Fruit fly (Drosophila melanogaster) whole organism, embryonic: ENCODE data around the gene Cnot4.

Experiments
- Bdp1 ChIP-seq: fragments of 200-800 bp; sonication (Bioruptor generic); optimal IDR thresholded peaks from 3 replicates; lab custom pipeline; 2016; ENCODE audit warnings: missing biosample characterization, missing genetic modification characterization
- BtbVII ChIP-seq: fragments of 200-800 bp; sonication (Bioruptor generic); optimal IDR thresholded peaks from 3 replicates; lab custom pipeline; 2017; ENCODE audit warnings: missing biosample characterization, mild to moderate bottlenecking, missing genetic modification characterization
- CG10321 ChIP-seq: fragments of 200-800 bp; sonication (Bioruptor generic); IDR thresholded peaks from 2 replicates; pipeline ENCODE4 v1.3.6; 2022; ENCODE audit warnings: missing biosample characterization, missing genetic modification characterization
- CG10979 ChIP-seq: fragments of 200-800 bp; sonication (Bioruptor generic); optimal IDR thresholded peaks from 2 replicates; lab custom pipeline; 2018; ENCODE audit warnings: missing biosample characterization, mild to moderate bottlenecking, missing genetic modification characterization, moderate library complexity
- CG11723 ChIP-seq: fragments of 200-800 bp; sonication (Bioruptor generic); optimal IDR thresholded peaks from 2 replicates; lab custom pipeline; 2017; ENCODE audit warnings: missing biosample characterization, mild to moderate bottlenecking, missing genetic modification characterization
- CG12155 ChIP-seq: fragments of 200-800 bp; sonication (Bioruptor generic); optimal IDR thresholded peaks from 3 replicates; lab custom pipeline; 2016; ENCODE audit warnings: missing biosample characterization, missing genetic modification characterization
- CG13296 ChIP-seq: fragments of 200-800 bp; sonication (Bioruptor generic); optimal IDR thresholded peaks from 3 replicates; lab custom pipeline; 2018; ENCODE audit warnings: missing biosample characterization, mild to moderate bottlenecking, missing genetic modification characterization
- CG13894 ChIP-seq: fragments of 200-800 bp; sonication (Bioruptor generic); optimal IDR thresholded peaks from 3 replicates; lab custom pipeline; 2018; ENCODE audit warnings: missing biosample characterization, mild to moderate bottlenecking, missing genetic modification characterization, moderate library complexity
- CG14860 ChIP-seq: fragments of 200-800 bp; sonication (Bioruptor generic); IDR thresholded peaks from 3 replicates; pipeline ENCODE4 v1.3.6; 2022; ENCODE audit warnings: missing biosample characterization, missing genetic modification characterization; ENCODE audit not compliant: partially characterized antibody
- CG1792 ChIP-seq: fragments of 200-800 bp; sonication (Bioruptor generic); optimal IDR thresholded peaks from 2 replicates; lab custom pipeline; 2016; ENCODE audit warnings: missing biosample characterization, missing genetic modification characterization
- CG2120 ChIP-seq: fragments of 200-800 bp; sonication (Bioruptor generic); optimal IDR thresholded peaks from 3 replicates; lab custom pipeline; 2016; ENCODE audit warnings: missing biosample characterization, missing genetic modification characterization
- CG33557 ChIP-seq: fragments of 200-800 bp; sonication (Bioruptor generic); optimal IDR thresholded peaks from 2 replicates; lab custom pipeline; 2019; ENCODE audit warnings: missing biosample characterization, mild to moderate bottlenecking, missing genetic modification characterization, moderate library complexity
- CG34422 ChIP-seq: fragments of 200-800 bp; sonication (Bioruptor generic); IDR thresholded peaks from 3 replicates; pipeline ENCODE4 v1.3.6; 2022; ENCODE audit warnings: missing biosample characterization, missing genetic modification characterization
- CG4424 ChIP-seq: fragments of 200-800 bp; sonication (Bioruptor generic); optimal IDR thresholded peaks from 3 replicates; lab custom pipeline; 2016; ENCODE audit warnings: missing biosample characterization, missing genetic modification characterization
- CG5180 ChIP-seq: fragments of 200-800 bp; sonication (Bioruptor generic); optimal IDR thresholded peaks from 3 replicates; lab custom pipeline; 2017; ENCODE audit warnings: missing biosample characterization, missing genetic modification characterization, mild to moderate bottlenecking, moderate library complexity, missing genetic modification reagents
- CG7372 ChIP-seq: fragments of 200-800 bp; sonication (Bioruptor generic); IDR thresholded peaks from 2 replicates; pipeline ENCODE4 v1.3.6; 2022; ENCODE audit warnings: missing biosample characterization, missing genetic modification characterization
- CG8359 ChIP-seq: fragments of 200-800 bp; sonication (Bioruptor generic); optimal IDR thresholded peaks from 2 replicates; lab custom pipeline; 2017; ENCODE audit warnings: missing biosample characterization, mild to moderate bottlenecking, missing genetic modification characterization, borderline replicate concordance
- CHES-1-like ChIP-seq: fragments of 200-800 bp; sonication (Bioruptor generic); optimal IDR thresholded peaks from 2 replicates; lab custom pipeline; 2016; ENCODE audit warnings: missing biosample characterization, missing genetic modification characterization
- Dbx ChIP-seq: fragments of 200-800 bp; sonication (Bioruptor generic); IDR thresholded peaks from 3 replicates; pipeline ENCODE4 v1.3.6; 2022; ENCODE audit warnings: missing biosample characterization, missing genetic modification characterization
- E2f1 ChIP-seq: fragments of 200-800 bp; sonication (Bioruptor generic); IDR thresholded peaks from 2 replicates; pipeline ENCODE4 v1.3.6; 2022; ENCODE audit warnings: missing biosample characterization, missing genetic modification characterization
- E2f2 ChIP-seq: fragments of 200-800 bp; sonication (Bioruptor generic); IDR thresholded peaks from 2 replicates; pipeline ENCODE4 v1.3.6; 2022; ENCODE audit warnings: missing biosample characterization, missing genetic modification characterization
- Ets97D ChIP-seq: fragments of 200-800 bp; sonication (Bioruptor generic); optimal IDR thresholded peaks from 3 replicates; lab custom pipeline; 2016; ENCODE audit warnings: missing biosample characterization, missing genetic modification characterization
- Gug ChIP-seq: fragments of 200-800 bp; sonication (Bioruptor generic); IDR thresholded peaks from 4 replicates; pipeline ENCODE4 v1.3.6; 2022; ENCODE audit warnings: missing biosample characterization, missing genetic modification characterization
- H15 ChIP-seq: fragments of 200-800 bp; sonication (Bioruptor generic); IDR thresholded peaks from 3 replicates; pipeline ENCODE4 v1.3.6; 2022; ENCODE audit warnings: missing biosample characterization, missing genetic modification characterization
- Hmr ChIP-seq: fragments of 200-800 bp; sonication (Bioruptor generic); optimal IDR thresholded peaks from 3 replicates; lab custom pipeline; 2017; ENCODE audit warnings: mild to moderate bottlenecking, missing biosample characterization, missing genetic modification reagents, missing genetic modification characterization
- Jarid2 ChIP-seq: fragments of 200-800 bp; sonication (Bioruptor generic); optimal IDR thresholded peaks from 3 replicates; lab custom pipeline; 2017; ENCODE audit warnings: mild to moderate bottlenecking, missing biosample characterization, missing genetic modification reagents, missing genetic modification characterization
- Lhr ChIP-seq: fragments of 200-800 bp; sonication (Bioruptor generic); optimal IDR thresholded peaks from 3 replicates; lab custom pipeline; 2017; ENCODE audit warnings: mild to moderate bottlenecking, missing biosample characterization, missing genetic modification reagents, missing genetic modification characterization
- Lpt ChIP-seq: fragments of >200 bp; optimal IDR thresholded peaks from 2 replicates; lab custom pipeline; 2018; ENCODE audit warnings: missing biosample characterization, missing genetic modification characterization
- Meics ChIP-seq: fragments of 200-800 bp; sonication (Bioruptor generic); optimal IDR thresholded peaks from 2 replicates; lab custom pipeline; 2017; ENCODE audit warnings: missing biosample characterization, mild to moderate bottlenecking, missing genetic modification characterization
- NC2α ChIP-seq: fragments of 200-800 bp; sonication (Bioruptor generic); optimal IDR thresholded peaks from 2 replicates; lab custom pipeline; 2016; ENCODE audit warnings: missing biosample characterization, missing genetic modification characterization
- Nf-YB ChIP-seq: fragments of 200-800 bp; sonication (Bioruptor generic); optimal IDR thresholded peaks from 3 replicates; lab custom pipeline; 2019; ENCODE audit warnings: missing biosample characterization, mild to moderate bottlenecking, missing genetic modification characterization, moderate library complexity
- Oaz ChIP-seq: fragments of 200-800 bp; sonication (Bioruptor generic); IDR thresholded peaks from 2 replicates; pipeline ENCODE4 v1.3.6; 2022; ENCODE audit warnings: missing biosample characterization, missing genetic modification characterization
- Ravus ChIP-seq: fragments of 200-800 bp; sonication (Bioruptor generic); IDR thresholded peaks from 2 replicates; pipeline ENCODE4 v1.3.6; 2022; ENCODE audit warnings: missing biosample characterization, missing genetic modification characterization
- Usf ChIP-seq: fragments of 200-800 bp; sonication (Bioruptor generic); optimal IDR thresholded peaks from 2 replicates; lab custom pipeline; 2017; ENCODE audit warnings: missing genotype, missing biosample characterization, missing genetic modification characterization
- bsh ChIP-seq, 2 experiments: fragments of 200-800 bp; sonication (Bioruptor generic); optimal IDR thresholded peaks; 2 replicates each; lab custom pipeline; 2017 to 2018; ENCODE audit warnings: mild to moderate bottlenecking in 2 of 2, missing biosample characterization in 2 of 2, missing genetic modification characterization in 2 of 2, moderate library complexity in 1 of 2
- croc ChIP-seq: fragments of 200-800 bp; sonication (Bioruptor generic); conservative IDR thresholded peaks from 3 replicates; pipeline ENCODE4 v1.3.6; 2022; ENCODE audit warnings: missing biosample characterization, missing genetic modification characterization
- eyg ChIP-seq: fragments of 200-800 bp; sonication (Bioruptor generic); optimal IDR thresholded peaks from 3 replicates; lab custom pipeline; 2016; ENCODE audit warnings: missing biosample characterization, missing genetic modification characterization
- fd3F ChIP-seq: fragments of 200-800 bp; sonication (Bioruptor generic); optimal IDR thresholded peaks from 2 replicates; lab custom pipeline; 2018; ENCODE audit warnings: missing biosample characterization, mild to moderate bottlenecking, missing genetic modification characterization, moderate library complexity
- fd64A ChIP-seq: fragments of 200-800 bp; sonication (Bioruptor generic); optimal IDR thresholded peaks from 3 replicates; lab custom pipeline; 2018; ENCODE audit warnings: missing biosample characterization, mild to moderate bottlenecking, missing genetic modification characterization
- gce ChIP-seq: fragments of 200-800 bp; sonication (Bioruptor generic); IDR thresholded peaks from 3 replicates; pipeline ENCODE4 v1.3.6; 2022; ENCODE audit warnings: missing biosample characterization, missing genetic modification characterization
- gro ChIP-seq: fragments of 200-800 bp; sonication (Bioruptor generic); optimal IDR thresholded peaks from 2 replicates; lab custom pipeline; 2016; ENCODE audit warnings: missing biosample characterization, missing genetic modification characterization
- otp ChIP-seq: fragments of 200-800 bp; sonication (Bioruptor generic); IDR thresholded peaks from 3 replicates; pipeline ENCODE4, ENCODE4 v1.3.6; 2022; ENCODE audit warnings: missing biosample characterization, missing genetic modification characterization
- pb ChIP-seq: fragments of 200-800 bp; sonication (Bioruptor generic); optimal IDR thresholded peaks from 3 replicates; lab custom pipeline; 2016; ENCODE audit warnings: missing biosample characterization, missing genetic modification characterization
- pros ChIP-seq: fragments of 200-800 bp; sonication (Bioruptor generic); optimal IDR thresholded peaks from 3 replicates; lab custom pipeline; 2019; ENCODE audit warnings: missing biosample characterization, mild to moderate bottlenecking, missing genetic modification characterization, moderate library complexity
- psq ChIP-seq: fragments of 200-800 bp; sonication (Bioruptor generic); optimal IDR thresholded peaks from 2 replicates; lab custom pipeline; 2017; ENCODE audit warnings: missing biosample characterization, missing genetic modification characterization
- sc ChIP-seq, 3 experiments: fragments of >200 bp in 2 of 3; fragments of 200-800 bp in 1 of 3; sonication (Bioruptor generic) in 1 of 3; optimal IDR thresholded peaks; 2 replicates in 2 of 3; 3 replicates in 1 of 3; lab custom pipeline; 2017; ENCODE audit warnings: mild to moderate bottlenecking in 1 of 3, missing biosample characterization in 1 of 3, missing genetic modification characterization in 1 of 3, missing genetic modification reagents in 1 of 3
- schlank ChIP-seq: fragments of 200-800 bp; sonication (Bioruptor generic); optimal IDR thresholded peaks from 2 replicates; lab custom pipeline; 2018; ENCODE audit warnings: missing biosample characterization, mild to moderate bottlenecking, missing genetic modification characterization
- sim ChIP-seq: fragments of 200-800 bp; sonication (Bioruptor generic); IDR thresholded peaks from 2 replicates; pipeline ENCODE4 v1.3.6; 2022; ENCODE audit warnings: missing biosample characterization, missing genetic modification characterization
- tin ChIP-seq: fragments of 200-800 bp; sonication (Bioruptor generic); optimal IDR thresholded peaks from 3 replicates; lab custom pipeline; 2016; ENCODE audit warnings: missing biosample characterization, missing genetic modification characterization
- tll ChIP-seq, 2 experiments: fragments of 200-800 bp in 1 of 2; fragments of >200 bp in 1 of 2; sonication (Bioruptor generic) in 1 of 2; optimal IDR thresholded peaks; 2 replicates each; lab custom pipeline; 2017 to 2019; ENCODE audit warnings: missing biosample characterization in 2 of 2, missing genetic modification characterization in 2 of 2, mild to moderate bottlenecking in 1 of 2, moderate library complexity in 1 of 2

The Cnot4 gene

DNA sequence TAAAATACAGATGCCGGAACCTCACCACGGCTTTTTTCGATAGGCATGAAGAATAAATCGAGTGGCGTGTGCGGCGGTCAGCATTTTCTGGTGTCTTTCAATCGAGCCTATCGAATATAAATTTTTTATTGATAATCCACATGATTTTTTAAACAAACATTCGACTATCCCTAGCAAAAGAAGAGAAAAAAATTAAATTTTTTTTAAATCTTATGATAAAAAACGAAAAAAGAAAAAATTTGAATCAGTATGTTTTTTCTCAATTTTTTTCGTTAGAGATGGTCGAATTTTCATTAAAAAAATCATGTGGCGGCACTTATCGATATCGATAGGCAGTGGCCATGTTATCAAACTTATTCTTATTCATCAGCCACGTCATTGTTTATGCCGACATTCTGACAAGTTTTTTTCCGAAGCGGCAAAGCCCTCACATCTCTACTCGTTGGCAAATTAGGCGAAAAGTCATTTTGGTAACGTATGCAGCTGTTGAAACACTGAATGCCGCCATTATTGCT is 30.1 kb downstream of the Cnot4 start, which contains the start of the genes SmB and KdelR (continued):
- TF ChIP-seq CG12155 (GFP tag; lab: Kevin White, UChicago), result peak; percentile 52
- TF ChIP-seq Ets97D (GFP tag; lab: Kevin White, UChicago), result peak; percentile 83
- peak; percentile 51 for TF ChIP-seq CG2120 (GFP tag; lab: Kevin White, UChicago)
- no peak for TF ChIP-seq Oaz (GFP tag; lab: Robert Waterston, UW)
- no peak for TF ChIP-seq Bdp1 (GFP tag; lab: Kevin White, UChicago)
- TF ChIP-seq CG10979 (tag; lab: Kevin White, UChicago), result no peak
- no peak for TF ChIP-seq CG7372 (GFP tag; lab: Robert Waterston, UW)
- no peak for TF ChIP-seq tll (GFP tag; optimal IDR thresholded peaks at IDR 0.05; lab: Kevin White, UChicago)
- no peak for TF ChIP-seq gce (GFP tag; lab: Robert Waterston, UW)
- TF ChIP-seq fd64A (GFP tag; lab: Kevin White, UChicago), result no peak
- TF ChIP-seq CG13894 (tag; lab: Kevin White, UChicago), result no peak
- peak in 1 of 2 experiments; percentile 1 for TF ChIP-seq bsh (GFP tag; optimal IDR thresholded peaks at IDR 0.05; lab: Kevin White, UChicago)
- TF ChIP-seq Lhr (GFP tag; lab: Kevin White, UChicago), result peak; percentile 56
- peak; percentile 17 for TF ChIP-seq CG13296
- peak; percentile 68; the same call in 1 of the 2 replicates for TF ChIP-seq E2f2 (GFP tag; lab: Robert Waterston, UW)
- no peak for TF ChIP-seq E2f1 (GFP tag; lab: Robert Waterston, UW)
- no peak for TF ChIP-seq pb (GFP tag; lab: Kevin White, UChicago)
- TF ChIP-seq fd3F, result no peak
- TF ChIP-seq psq (GFP tag; lab: Kevin White, UChicago), result no peak
- TF ChIP-seq tin, result peak; percentile 22
- no peak for TF ChIP-seq Meics (GFP tag; lab: Kevin White, UChicago)
- TF ChIP-seq CG4424 (GFP tag; lab: Kevin White, UChicago), result peak; percentile 37
- TF ChIP-seq CG8359 (GFP tag; lab: Kevin White, UChicago), result no peak
- TF ChIP-seq schlank (tag; lab: Kevin White, UChicago), result no peak
- peak; percentile 58; the same call in 1 of the 3 replicates for TF ChIP-seq CG34422 (GFP tag; lab: Robert Waterston, UW)
- no peak for TF ChIP-seq CG5180 (GFP tag; lab: Kevin White, UChicago)
- no peak for TF ChIP-seq CG11723 (GFP tag; lab: Kevin White, UChicago)
- no peak for TF ChIP-seq Hmr (GFP tag; lab: Kevin White, UChicago)
- no peak for TF ChIP-seq NC2α (GFP tag; lab: Kevin White, UChicago)
- TF ChIP-seq CG10321 (GFP tag; lab: Robert Waterston, UW), result no peak
- TF ChIP-seq sc (optimal IDR thresholded peaks at IDR 0.05; lab: Kevin White, UChicago), result no peak
- no peak for TF ChIP-seq sc (GFP tag; optimal IDR thresholded peaks at IDR 0.05; lab: Kevin White, UChicago)
- peak; percentile 26 for TF ChIP-seq CHES-1-like (GFP tag; lab: Kevin White, UChicago)
- no peak for TF ChIP-seq Jarid2 (GFP tag; lab: Kevin White, UChicago)
- TF ChIP-seq H15 (GFP tag; lab: Robert Waterston, UW), result no peak
- TF ChIP-seq CG14860 (GFP tag; lab: Robert Waterston, UW), result peak; percentile 90
- TF ChIP-seq Nf-YB (GFP tag; lab: Kevin White, UChicago), result no peak
- no peak for TF ChIP-seq pros
- TF ChIP-seq sim (GFP tag; lab: Robert Waterston, UW), result no peak
- no peak for TF ChIP-seq Ravus (GFP tag; lab: Robert Waterston, UW)
- no peak for TF ChIP-seq Usf (GFP tag; lab: Kevin White, UChicago)
- TF ChIP-seq eyg (GFP tag; lab: Kevin White, UChicago), result no peak
- no peak for TF ChIP-seq CG1792 (GFP tag; lab: Kevin White, UChicago)
- no peak for TF ChIP-seq gro
- TF ChIP-seq Gug (GFP tag; lab: Robert Waterston, UW), result no peak
- no peak for TF ChIP-seq croc (GFP tag; lab: Robert Waterston, UW)
- peak; percentile 11 for TF ChIP-seq BtbVII
- no peak for TF ChIP-seq Dbx (GFP tag; lab: Robert Waterston, UW)
- peak; percentile 26 for TF ChIP-seq CG33557 (GFP tag; lab: Kevin White, UChicago)
- no peak for TF ChIP-seq otp (GFP tag; lab: Robert Waterston, UW)
- TF ChIP-seq Lpt (GFP tag; lab: Kevin White, UChicago), result no peak
